Fruit fly (Drosophila melanogaster): Measurements from ENCODE around the gene baz.

Gene baz

dm6 chrX:17146529-17146928 lies 13.3 kb upstream of the baz start:
- TF ChIP-seq Jra (GFP tag; optimal IDR thresholded peaks at IDR 0.05), result no peak
- no peak for TF ChIP-seq h (GFP tag; optimal IDR thresholded peaks at IDR 0.05)
- TF ChIP-seq GATAd (GFP tag; optimal IDR thresholded peaks at IDR 0.05), result no peak
- TF ChIP-seq Mio (GFP tag; optimal IDR thresholded peaks at IDR 0.05), result no peak
- no peak for TF ChIP-seq Sp1 (GFP tag; optimal IDR thresholded peaks at IDR 0.05)
- no peak for TF ChIP-seq woc (GFP tag; optimal IDR thresholded peaks at IDR 0.05)
- TF ChIP-seq Hr83 (GFP tag; optimal IDR thresholded peaks at IDR 0.05; ENCODE audit: poor library complexity, severe bottlenecking), result no peak
- no peak for TF ChIP-seq rgr (GFP tag; optimal IDR thresholded peaks at IDR 0.05)
- no peak for TF ChIP-seq CG9705 (GFP tag; optimal IDR thresholded peaks at IDR 0.05)
- no peak for TF ChIP-seq HLH106 (tag; optimal IDR thresholded peaks at IDR 0.05)
- no peak for TF ChIP-seq Myc (optimal IDR thresholded peaks at IDR 0.05)
- TF ChIP-seq Rel (GFP tag; optimal IDR thresholded peaks at IDR 0.05), result no peak
- no peak for TF ChIP-seq Rel (tag; optimal IDR thresholded peaks at IDR 0.05)
- no peak for TF ChIP-seq psq (GFP tag; optimal IDR thresholded peaks at IDR 0.05)
- no peak for TF ChIP-seq CG32264 (GFP tag; optimal IDR thresholded peaks at IDR 0.05)
- TF ChIP-seq OdsH (GFP tag; optimal IDR thresholded peaks at IDR 0.05), result no peak
- no peak for TF ChIP-seq dsf (GFP tag; optimal IDR thresholded peaks at IDR 0.05; ENCODE audit: borderline replicate concordance)

- TF ChIP-seq brk (GFP tag; optimal IDR thresholded peaks at IDR 0.05) (no peak), Hr78 (GFP tag; optimal IDR thresholded peaks at IDR 0.05) (peak; percentile 40), sage (GFP tag; optimal IDR thresholded peaks at IDR 0.05) (no peak), rgr (GFP tag; optimal IDR thresholded peaks at IDR 0.05) (peak; percentile 80), CG9705 (GFP tag; optimal IDR thresholded peaks at IDR 0.05) (peak; percentile 91), N (GFP tag; optimal IDR thresholded peaks at IDR 0.05) (peak; percentile 60), Myc (optimal IDR thresholded peaks at IDR 0.05) (no peak), Dif (GFP tag; optimal IDR thresholded peaks at IDR 0.05; ENCODE audit: partially characterized antibody) (no peak), lola (GFP tag; optimal IDR thresholded peaks at IDR 0.05) (no peak), CG32264 (GFP tag; optimal IDR thresholded peaks at IDR 0.05) (peak; percentile 16), CrebA (GFP tag; optimal IDR thresholded peaks at IDR 0.05; ENCODE audit: borderline replicate concordance) (no peak), OdsH (GFP tag; optimal IDR thresholded peaks at IDR 0.05) (peak; percentile 51), br (GFP tag; optimal IDR thresholded peaks at IDR 0.05) (peak; percentile 70), tai (GFP tag; optimal IDR thresholded peaks at IDR 0.05) (no peak), fru (GFP tag; optimal IDR thresholded peaks at IDR 0.05) (peak; percentile 72), Jra (GFP tag; optimal IDR thresholded peaks at IDR 0.05) (peak; percentile 16), jim (GFP tag; optimal IDR thresholded peaks at IDR 0.05) (no peak), ey (GFP tag; optimal IDR thresholded peaks at IDR 0.05) (peak; percentile 65), Mio (GFP tag; optimal IDR thresholded peaks at IDR 0.05) (no peak), psq (GFP tag; optimal IDR thresholded peaks at IDR 0.05) (peak; percentile 53), foxo (GFP tag; optimal IDR thresholded peaks at IDR 0.05) (peak in 1 of 2 experiments; percentile 76), GATAd (GFP tag; optimal IDR thresholded peaks at IDR 0.05) (peak; percentile 48), Vsx2 (GFP tag; optimal IDR thresholded peaks at IDR 0.05; ENCODE audit: partially characterized antibody) (no peak), sv (GFP tag; optimal IDR thresholded peaks at IDR 0.05) (peak; percentile 76), usp (GFP tag; optimal IDR thresholded peaks at IDR 0.05) (no peak), Dfd (GFP tag; optimal IDR thresholded peaks at IDR 0.05) (no peak), pan (optimal IDR thresholded peaks at IDR 0.05) (no peak), dmrt93B (GFP tag; optimal IDR thresholded peaks at IDR 0.05) (peak; percentile 95), Rel (GFP tag; optimal IDR thresholded peaks at IDR 0.05) (no peak), Rel (tag; optimal IDR thresholded peaks at IDR 0.05) (peak; percentile 68), dl (GFP tag; optimal IDR thresholded peaks at IDR 0.05; ENCODE audit: insufficient read depth in 1 of 2, partially characterized antibody in 2 of 2) (no peak), Abd-B (GFP tag; optimal IDR thresholded peaks at IDR 0.05) (no peak), h (GFP tag; optimal IDR thresholded peaks at IDR 0.05) (peak; percentile 78), woc (GFP tag; optimal IDR thresholded peaks at IDR 0.05) (peak; percentile 66), HLH106 (tag; optimal IDR thresholded peaks at IDR 0.05) (peak; percentile 80), Hr83 (GFP tag; optimal IDR thresholded peaks at IDR 0.05; ENCODE audit: poor library complexity, severe bottlenecking) (peak; percentile 58), Hnf4 (GFP tag; optimal IDR thresholded peaks at IDR 0.05) (peak; percentile 70), Sp1 (GFP tag; optimal IDR thresholded peaks at IDR 0.05) (peak; percentile 83), dsf (GFP tag; optimal IDR thresholded peaks at IDR 0.05; ENCODE audit: borderline replicate concordance) (peak; percentile 26)
These were observed 11.7 kb upstream of the baz start, which contains the start of gene RpS5a for dm6 chrX:17147983-17148637. Gene RpS5a, minus strand, starts transcription at chrX:17148264.
